Fruit fly (Drosophila melanogaster) whole organism, embryonic: ENCODE results near the gene Dph3.

Experiments
- ATbp ChIP-seq: fragments of 200-800 bp; sonication (Bioruptor generic); optimal IDR thresholded peaks from 2 replicates; lab custom pipeline; 2017; ENCODE audit warnings: missing biosample characterization, mild to moderate bottlenecking, missing genetic modification characterization, missing genetic modification reagents
- C15 ChIP-seq: fragments of 200-800 bp; sonication (Bioruptor generic); IDR thresholded peaks from 3 replicates; pipeline ENCODE4 v1.3.6; 2022; ENCODE audit warnings: missing biosample characterization, missing genetic modification characterization
- CG10654 ChIP-seq: fragments of 200-800 bp; sonication (Bioruptor generic); optimal IDR thresholded peaks from 2 replicates; lab custom pipeline; 2016; ENCODE audit warnings: missing biosample characterization, missing genetic modification characterization
- CG13123 ChIP-seq: fragments of 200-800 bp; sonication (Bioruptor generic); optimal IDR thresholded peaks from 2 replicates; lab custom pipeline; 2016; ENCODE audit warnings: missing biosample characterization, missing genetic modification characterization
- CG13287 ChIP-seq: fragments of 200-800 bp; sonication (Bioruptor generic); IDR thresholded peaks from 2 replicates; pipeline ENCODE4 v1.3.6; 2022; ENCODE audit warnings: missing biosample characterization, missing genetic modification characterization; ENCODE audit not compliant: partially characterized antibody
- CG13624 ChIP-seq: fragments of 200-800 bp; sonication (Bioruptor generic); optimal IDR thresholded peaks from 2 replicates; lab custom pipeline; 2016; ENCODE audit warnings: missing biosample characterization, missing genetic modification characterization
- CG13894 ChIP-seq: fragments of 200-800 bp; sonication (Bioruptor generic); optimal IDR thresholded peaks from 3 replicates; lab custom pipeline; 2018; ENCODE audit warnings: missing biosample characterization, mild to moderate bottlenecking, missing genetic modification characterization, moderate library complexity
- CG14050 ChIP-seq: fragments of 200-800 bp; sonication (Bioruptor generic); IDR thresholded peaks from 3 replicates; pipeline ENCODE4 v1.3.6; 2022; ENCODE audit warnings: missing biosample characterization, missing genetic modification characterization
- CG15601 ChIP-seq: fragments of 200-800 bp; sonication (Bioruptor generic); optimal IDR thresholded peaks from 3 replicates; lab custom pipeline; 2019; ENCODE audit warnings: missing biosample characterization, mild to moderate bottlenecking, missing genetic modification characterization, moderate library complexity
- CG16815 ChIP-seq: fragments of 200-800 bp; sonication (Bioruptor generic); optimal IDR thresholded peaks from 3 replicates; lab custom pipeline; 2017; ENCODE audit warnings: missing biosample characterization, mild to moderate bottlenecking, missing genetic modification characterization
- CG17385 ChIP-seq: fragments of 200-800 bp; sonication (Bioruptor generic); optimal IDR thresholded peaks from 3 replicates; lab custom pipeline; 2018; ENCODE audit warnings: missing biosample characterization, mild to moderate bottlenecking, missing genetic modification characterization
- CG17568 ChIP-seq: fragments of 200-800 bp; sonication (Bioruptor generic); optimal IDR thresholded peaks from 2 replicates; lab custom pipeline; 2018; ENCODE audit warnings: missing biosample characterization, mild to moderate bottlenecking, missing genetic modification characterization, moderate library complexity
- CG2120 ChIP-seq: fragments of 200-800 bp; sonication (Bioruptor generic); optimal IDR thresholded peaks from 3 replicates; lab custom pipeline; 2016; ENCODE audit warnings: missing biosample characterization, missing genetic modification characterization
- CG30431 ChIP-seq: fragments of 200-800 bp; sonication (Bioruptor generic); optimal IDR thresholded peaks from 2 replicates; lab custom pipeline; 2017; ENCODE audit warnings: missing biosample characterization, missing genetic modification characterization
- CG3281 ChIP-seq: fragments of 200-800 bp; sonication (Bioruptor generic); optimal IDR thresholded peaks from 3 replicates; lab custom pipeline; 2017; ENCODE audit warnings: missing biosample characterization, mild to moderate bottlenecking, missing genetic modification characterization
- CG34376 ChIP-seq: fragments of 200-800 bp; sonication (Bioruptor generic); optimal IDR thresholded peaks from 2 replicates; lab custom pipeline; 2018; ENCODE audit warnings: missing biosample characterization, mild to moderate bottlenecking, missing genetic modification characterization
- CG4328 ChIP-seq: fragments of 200-800 bp; sonication (Bioruptor generic); optimal IDR thresholded peaks from 3 replicates; lab custom pipeline; 2017; ENCODE audit warnings: missing biosample characterization, missing genetic modification reagents, missing genetic modification characterization
- CG43689 ChIP-seq: fragments of 200-800 bp; sonication (Bioruptor generic); IDR thresholded peaks from 2 replicates; pipeline ENCODE4 v1.3.6; 2022; ENCODE audit warnings: missing biosample characterization, missing genetic modification characterization
- CG5180 ChIP-seq: fragments of 200-800 bp; sonication (Bioruptor generic); optimal IDR thresholded peaks from 3 replicates; lab custom pipeline; 2017; ENCODE audit warnings: missing biosample characterization, missing genetic modification characterization, mild to moderate bottlenecking, moderate library complexity, missing genetic modification reagents
- CG6683 ChIP-seq: fragments of 200-800 bp; sonication (Bioruptor generic); optimal IDR thresholded peaks from 2 replicates; lab custom pipeline; 2017; ENCODE audit warnings: missing biosample characterization, mild to moderate bottlenecking, missing genetic modification characterization, missing genetic modification reagents
- CG7745 ChIP-seq: fragments of 200-800 bp; sonication (Bioruptor generic); optimal IDR thresholded peaks from 2 replicates; lab custom pipeline; 2018; ENCODE audit warnings: missing biosample characterization, mild to moderate bottlenecking, missing genetic modification characterization, moderate library complexity
- CG8388 ChIP-seq: fragments of 200-800 bp; sonication (Bioruptor generic); optimal IDR thresholded peaks from 2 replicates; lab custom pipeline; 2019; ENCODE audit warnings: missing biosample characterization, mild to moderate bottlenecking, missing genetic modification characterization, moderate library complexity
- CG8478 ChIP-seq: fragments of >200 bp; optimal IDR thresholded peaks from 2 replicates; lab custom pipeline; 2018
- H2.0 ChIP-seq: fragments of 200-800 bp; sonication (Bioruptor generic); IDR thresholded peaks from 2 replicates; pipeline ENCODE4 v1.3.6; 2022; ENCODE audit warnings: missing biosample characterization, missing genetic modification characterization
- HLH54F ChIP-seq: fragments of 200-800 bp; sonication (Bioruptor generic); optimal IDR thresholded peaks from 3 replicates; lab custom pipeline; 2016; ENCODE audit warnings: missing biosample characterization, missing genetic modification characterization
- Hr39 ChIP-seq: fragments of >200 bp; optimal IDR thresholded peaks from 2 replicates; lab custom pipeline; 2017
- Hr78 ChIP-seq, 2 experiments: fragments of 200-800 bp in 1 of 2; fragments of >200 bp in 1 of 2; sonication (Bioruptor generic) in 1 of 2; optimal IDR thresholded peaks; 2 replicates each; lab custom pipeline; 2017 to 2019; ENCODE audit warnings: missing biosample characterization in 2 of 2, missing genetic modification characterization in 2 of 2, mild to moderate bottlenecking in 1 of 2, moderate library complexity in 1 of 2
- MTF-1 ChIP-seq: fragments of 200-800 bp; sonication (Bioruptor generic); optimal IDR thresholded peaks from 2 replicates; lab custom pipeline; 2018; ENCODE audit warnings: missing biosample characterization, mild to moderate bottlenecking, missing genetic modification characterization, borderline replicate concordance
- NC2β ChIP-seq: fragments of 200-800 bp; sonication (Bioruptor generic); optimal IDR thresholded peaks from 2 replicates; lab custom pipeline; 2016; ENCODE audit warnings: missing biosample characterization, missing genetic modification characterization
- Scr ChIP-seq: fragments of 200-800 bp; sonication (Bioruptor generic); IDR thresholded peaks from 2 replicates; pipeline ENCODE4 v1.3.6; 2022; ENCODE audit warnings: missing biosample characterization, missing genetic modification characterization; ENCODE audit not compliant: partially characterized antibody
- Sry-δ ChIP-seq: fragments of 200-800 bp; sonication (Bioruptor generic); optimal IDR thresholded peaks from 2 replicates; lab custom pipeline; 2016; ENCODE audit warnings: missing biosample characterization, missing genetic modification characterization
- YL-1 ChIP-seq: fragments of 200-800 bp; sonication (Bioruptor generic); optimal IDR thresholded peaks from 3 replicates; lab custom pipeline; 2017; ENCODE audit warnings: missing biosample characterization, mild to moderate bottlenecking, missing genetic modification characterization
- al ChIP-seq: fragments of 200-800 bp; sonication (Bioruptor generic); IDR thresholded peaks from 2 replicates; pipeline ENCODE4 v1.3.6; 2022; ENCODE audit warnings: missing biosample characterization, missing genetic modification characterization
- bigmax ChIP-seq: fragments of 200-800 bp; sonication (Bioruptor generic); optimal IDR thresholded peaks from 2 replicates; lab custom pipeline; 2018; ENCODE audit warnings: missing biosample characterization, mild to moderate bottlenecking, missing genetic modification characterization
- dati ChIP-seq: fragments of 200-800 bp; sonication (Bioruptor generic); IDR thresholded peaks from 2 replicates; pipeline ENCODE4 v1.3.6; 2022; ENCODE audit warnings: missing biosample characterization, missing genetic modification characterization
- ewg ChIP-seq: fragments of 200-800 bp; sonication (Bioruptor generic); optimal IDR thresholded peaks from 3 replicates; lab custom pipeline; 2017; ENCODE audit warnings: mild to moderate bottlenecking, missing biosample characterization, missing genetic modification reagents, missing genetic modification characterization
- eyg ChIP-seq: fragments of 200-800 bp; sonication (Bioruptor generic); optimal IDR thresholded peaks from 3 replicates; lab custom pipeline; 2016; ENCODE audit warnings: missing biosample characterization, missing genetic modification characterization
- ftz-f1 ChIP-seq: fragments of 200-800 bp; sonication (Bioruptor generic); optimal IDR thresholded peaks from 2 replicates; lab custom pipeline; 2016; ENCODE audit warnings: missing biosample characterization, missing genetic modification characterization
- gcm2 ChIP-seq: fragments of 200-800 bp; sonication (Bioruptor generic); optimal IDR thresholded peaks from 2 replicates; lab custom pipeline; 2016; ENCODE audit warnings: missing biosample characterization, missing genetic modification characterization
- odd ChIP-seq: fragments of 200-800 bp; sonication (Bioruptor generic); optimal IDR thresholded peaks from 2 replicates; lab custom pipeline; 2017; ENCODE audit warnings: missing biosample characterization, mild to moderate bottlenecking, missing genetic modification characterization
- onecut ChIP-seq: fragments of 200-800 bp; sonication (Bioruptor generic); IDR thresholded peaks from 2 replicates; pipeline ENCODE4 v1.3.6; 2022; ENCODE audit warnings: missing biosample characterization, missing genetic modification characterization
- peb ChIP-seq: fragments of 200-800 bp; sonication (Bioruptor generic); IDR thresholded peaks from 2 replicates; pipeline ENCODE4 v1.3.6; 2022; ENCODE audit warnings: missing biosample characterization, missing genetic modification characterization
- salm ChIP-seq: fragments of 200-800 bp; sonication (Bioruptor generic); optimal IDR thresholded peaks from 2 replicates; lab custom pipeline; 2018; ENCODE audit warnings: missing biosample characterization, mild to moderate bottlenecking, missing genetic modification characterization
- shn ChIP-seq: fragments of 200-800 bp; sonication (Bioruptor generic); optimal IDR thresholded peaks from 3 replicates; lab custom pipeline; 2016; ENCODE audit warnings: missing biosample characterization, missing genetic modification characterization
- stc ChIP-seq: fragments of 200-800 bp; sonication (Bioruptor generic); IDR thresholded peaks from 2 replicates; pipeline ENCODE4 v1.3.6; 2022; ENCODE audit warnings: missing biosample characterization, missing genetic modification characterization
- tgo ChIP-seq: fragments of 200-800 bp; sonication (Bioruptor generic); IDR thresholded peaks from 3 replicates; pipeline ENCODE4 v1.3.6; 2022; ENCODE audit warnings: missing biosample characterization, missing genetic modification characterization
- tin ChIP-seq: fragments of 200-800 bp; sonication (Bioruptor generic); optimal IDR thresholded peaks from 3 replicates; lab custom pipeline; 2016; ENCODE audit warnings: missing biosample characterization, missing genetic modification characterization
- tna ChIP-seq: fragments of 200-800 bp; sonication (Bioruptor generic); IDR thresholded peaks from 2 replicates; pipeline ENCODE4 v1.3.6; 2022; ENCODE audit warnings: missing biosample characterization, missing genetic modification characterization; ENCODE audit not compliant: partially characterized antibody
- twi ChIP-seq: fragments of 200-800 bp; optimal IDR thresholded peaks from 2 replicates; lab custom pipeline; 2019; ENCODE audit warnings: missing biosample characterization, mild to moderate bottlenecking, missing genetic modification characterization, moderate library complexity
- unc-4 ChIP-seq: fragments of 200-800 bp; sonication (Bioruptor generic); IDR thresholded peaks from 2 replicates; pipeline ENCODE4 v1.3.6; 2022; ENCODE audit warnings: missing biosample characterization, missing genetic modification characterization; ENCODE audit not compliant: partially characterized antibody
- wdn ChIP-seq: fragments of 200-800 bp; sonication (Bioruptor generic); IDR thresholded peaks from 2 replicates; pipeline ENCODE4 v1.3.6; 2022; ENCODE audit warnings: missing biosample characterization, missing genetic modification characterization

Dph3 gene

DNA sequence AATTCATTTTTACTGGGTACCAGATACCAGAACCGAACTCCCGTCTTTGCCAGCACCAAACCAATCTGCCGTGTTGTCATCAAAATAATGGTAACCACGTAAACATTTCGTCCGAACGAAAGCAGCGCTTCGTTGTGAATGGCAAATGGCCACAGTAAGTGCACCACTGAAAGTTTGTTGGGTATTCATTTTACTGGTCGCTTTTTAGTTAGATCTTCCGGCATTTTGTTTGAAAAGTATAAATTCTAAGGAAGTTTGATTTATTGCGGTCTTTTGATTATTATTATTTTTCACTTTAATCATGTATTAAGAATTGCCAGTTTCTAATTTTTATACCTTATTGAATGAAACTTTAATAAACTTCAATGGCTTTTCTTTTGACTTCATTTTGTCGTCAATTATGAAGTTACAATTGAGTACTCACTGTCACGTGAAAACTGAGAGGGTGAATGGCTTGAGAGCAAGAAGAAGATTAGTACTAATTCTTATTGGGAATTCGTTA lies 17.2 kb upstream of the Dph3 start, which contains the start of gene ZnT86D (continued):
- TF ChIP-seq ftz-f1 (no peak), CG34376 (GFP tag; lab: Kevin White, UChicago) (peak; percentile 67), gcm2 (GFP tag; lab: Kevin White, UChicago) (no peak), C15 (GFP tag; lab: Robert Waterston, UW) (no peak), unc-4 (GFP tag; lab: Robert Waterston, UW) (peak; percentile 43; the same call in 1 of the 2 replicates), CG10654 (GFP tag; lab: Kevin White, UChicago) (peak; percentile 39), tna (GFP tag; lab: Robert Waterston, UW) (no peak), CG13624 (GFP tag; lab: Kevin White, UChicago) (peak; percentile 11), salm (peak; percentile 45), CG4328 (GFP tag; lab: Kevin White, UChicago) (peak; percentile 59), tin (GFP tag; lab: Kevin White, UChicago) (peak; percentile 51), Scr (no peak), NC2β (GFP tag; lab: Kevin White, UChicago) (peak; percentile 68), dati (GFP tag; lab: Robert Waterston, UW) (no peak), CG16815 (GFP tag; lab: Kevin White, UChicago) (peak; percentile 49), CG13894 (tag; lab: Kevin White, UChicago) (peak; percentile 79), CG43689 (GFP tag; lab: Robert Waterston, UW) (no peak), al (GFP tag; lab: Robert Waterston, UW) (peak; percentile 58; the same call in 1 of the 2 replicates), CG15601 (tag; lab: Kevin White, UChicago) (peak; percentile 66), CG17385 (GFP tag; lab: Kevin White, UChicago) (peak; percentile 94), ewg (peak; percentile 10), CG8388 (GFP tag; lab: Kevin White, UChicago) (peak; percentile 39), CG2120 (GFP tag; lab: Kevin White, UChicago) (peak; percentile 88), ATbp (GFP tag; lab: Kevin White, UChicago) (peak; percentile 21), MTF-1 (GFP tag; lab: Kevin White, UChicago) (no peak), CG14050 (no peak), YL-1 (GFP tag; lab: Kevin White, UChicago) (peak; percentile 80), CG13287 (GFP tag; lab: Robert Waterston, UW) (no peak), bigmax (peak; percentile 13), CG3281 (GFP tag; lab: Kevin White, UChicago) (peak; percentile 66), tgo (peak; percentile 23; the same call in 1 of the 3 replicates), Hr78 (GFP tag; optimal IDR thresholded peaks at IDR 0.05; lab: Kevin White, UChicago) (no peak), CG7745 (no peak), shn (GFP tag; lab: Kevin White, UChicago) (peak; percentile 69), CG6683 (GFP tag; lab: Kevin White, UChicago) (peak; percentile 22), H2.0 (GFP tag; lab: Robert Waterston, UW) (no peak), CG17568 (GFP tag; lab: Kevin White, UChicago) (peak; percentile 58), HLH54F (GFP tag; lab: Kevin White, UChicago) (peak; percentile 75), onecut (GFP tag; lab: Robert Waterston, UW) (no peak), wdn (GFP tag; lab: Robert Waterston, UW) (0 out of 2 replicates have a peak, but pooled peaks have one; percentile 35), odd (GFP tag; lab: Kevin White, UChicago) (peak; percentile 37), twi (tag; lab: Kevin White, UChicago) (peak; percentile 29), CG13123 (peak; percentile 17), eyg (GFP tag; lab: Kevin White, UChicago) (peak; percentile 27), CG30431 (GFP tag; lab: Kevin White, UChicago) (no peak), CG5180 (peak; percentile 36), CG8478 (no peak), Sry-δ (peak; percentile 46), Hr39 (no peak), stc (no peak), peb (GFP tag; lab: Robert Waterston, UW) (no peak)
